Fruit fly (Drosophila melanogaster): ENCODE data around the gene RpS12.

The RpS12 gene

DNA sequence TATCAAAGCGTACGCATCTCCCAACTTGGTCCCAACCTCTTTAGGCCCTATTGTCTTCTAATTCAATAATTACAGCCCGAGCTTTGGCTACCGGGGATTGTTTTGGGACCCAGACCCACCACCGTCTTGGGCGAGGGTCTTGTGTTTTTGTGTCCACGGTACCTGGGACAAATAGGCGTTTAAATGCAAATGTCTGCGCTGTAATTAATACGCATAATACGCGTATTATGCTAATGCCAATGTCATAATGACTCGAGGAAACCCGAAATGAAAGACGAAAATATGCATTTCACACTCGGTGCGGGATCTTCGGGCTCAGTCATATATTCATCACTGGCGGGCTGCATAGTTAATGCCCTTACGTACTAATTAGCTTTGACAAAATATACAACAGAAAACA is 41.2 kb downstream of the RpS12 start:
- no peak for TF ChIP-seq CrebA (GFP tag; optimal IDR thresholded peaks at IDR 0.05; ENCODE audit: borderline replicate concordance)

- TF ChIP-seq Dfd (GFP tag; optimal IDR thresholded peaks at IDR 0.05) (peak; percentile 84), dmrt93B (GFP tag; optimal IDR thresholded peaks at IDR 0.05) (no peak)
Observed at dm6 chr3L:13064935-13065334, 41.8 kb downstream of the RpS12 start.

- TF ChIP-seq ey (GFP tag; optimal IDR thresholded peaks at IDR 0.05) (no peak), h (GFP tag; optimal IDR thresholded peaks at IDR 0.05) (no peak), usp (GFP tag; optimal IDR thresholded peaks at IDR 0.05) (no peak), Dfd (GFP tag; optimal IDR thresholded peaks at IDR 0.05) (no peak), br (GFP tag; optimal IDR thresholded peaks at IDR 0.05) (no peak), sv (GFP tag; optimal IDR thresholded peaks at IDR 0.05) (no peak), woc (GFP tag; optimal IDR thresholded peaks at IDR 0.05) (no peak), sage (GFP tag; optimal IDR thresholded peaks at IDR 0.05) (no peak), Vsx2 (GFP tag; optimal IDR thresholded peaks at IDR 0.05; ENCODE audit: partially characterized antibody) (no peak), lola (GFP tag; optimal IDR thresholded peaks at IDR 0.05) (no peak), Jra (GFP tag; optimal IDR thresholded peaks at IDR 0.05) (no peak), CG9705 (GFP tag; optimal IDR thresholded peaks at IDR 0.05) (no peak)
Observed at dm6 chr3L:13065619-13066018, 42.5 kb downstream of the RpS12 start.

DNA sequence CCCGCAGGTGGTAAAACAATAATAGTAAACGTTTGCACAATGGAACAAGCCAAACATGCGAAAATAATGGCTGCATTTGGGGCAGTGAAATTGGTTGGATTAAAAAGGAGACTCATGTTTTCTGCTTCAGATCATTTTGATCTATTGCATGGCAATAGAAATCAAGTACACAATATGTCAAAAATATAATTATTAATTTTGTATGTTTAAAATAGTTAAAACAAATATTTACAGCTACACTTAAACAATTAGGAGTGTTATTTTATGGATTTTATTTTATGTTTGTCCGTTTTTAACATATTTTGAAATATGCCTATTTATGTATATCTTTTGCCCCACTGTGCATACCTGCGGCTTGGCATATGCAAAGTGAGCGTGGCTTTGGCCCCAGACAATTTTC is 43.1 kb downstream of the RpS12 start:
- TF ChIP-seq Hnf4 (GFP tag; optimal IDR thresholded peaks at IDR 0.05), result no peak
- TF ChIP-seq GATAd (GFP tag; optimal IDR thresholded peaks at IDR 0.05), result no peak
- TF ChIP-seq CG9705 (GFP tag; optimal IDR thresholded peaks at IDR 0.05), result no peak
- TF ChIP-seq Myc (optimal IDR thresholded peaks at IDR 0.05), result no peak
- no peak for TF ChIP-seq h (GFP tag; optimal IDR thresholded peaks at IDR 0.05)

dm6 chr3L:13068293-13068692 is 45.1 kb downstream of the RpS12 start:
- TF ChIP-seq h (GFP tag; optimal IDR thresholded peaks at IDR 0.05), result no peak
- TF ChIP-seq fru (GFP tag; optimal IDR thresholded peaks at IDR 0.05), result no peak
- TF ChIP-seq Mio (GFP tag; optimal IDR thresholded peaks at IDR 0.05), result no peak
- no peak for TF ChIP-seq Hnf4 (GFP tag; optimal IDR thresholded peaks at IDR 0.05)
- no peak for TF ChIP-seq N (GFP tag; optimal IDR thresholded peaks at IDR 0.05)
- TF ChIP-seq woc (GFP tag; optimal IDR thresholded peaks at IDR 0.05), result no peak

DNA sequence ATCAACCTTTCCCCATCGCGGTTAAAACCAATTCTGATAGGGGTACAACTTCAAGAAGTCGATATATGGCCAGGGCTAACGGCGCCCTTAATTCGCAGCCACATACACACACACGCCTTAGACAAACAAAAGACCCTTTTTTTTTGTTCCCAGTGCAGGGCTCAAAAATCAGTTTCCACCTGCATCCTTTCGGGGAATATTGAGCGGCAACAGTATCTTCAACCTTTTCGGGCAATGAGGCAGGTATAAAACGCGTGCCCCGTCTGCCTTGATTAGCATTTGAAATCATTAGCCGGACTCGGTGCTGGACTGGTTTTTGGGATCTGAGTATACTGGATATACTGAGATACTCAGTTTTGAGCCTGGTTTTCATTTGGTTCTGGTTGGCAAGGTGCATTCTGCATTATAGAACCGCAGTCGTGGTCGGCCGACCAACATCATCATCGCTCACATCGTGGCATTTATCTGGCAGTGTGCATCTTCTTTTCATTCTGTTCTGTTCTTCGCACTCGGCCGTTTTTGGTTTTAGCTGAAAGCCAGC is 51.0 kb downstream of the RpS12 start:
- no peak for TF ChIP-seq Hnf4 (GFP tag; optimal IDR thresholded peaks at IDR 0.05)
- TF ChIP-seq HLH106 (tag; optimal IDR thresholded peaks at IDR 0.05), result no peak
- TF ChIP-seq Rel (GFP tag; optimal IDR thresholded peaks at IDR 0.05), result no peak
- TF ChIP-seq Rel (tag; optimal IDR thresholded peaks at IDR 0.05), result no peak
- TF ChIP-seq rgr (GFP tag; optimal IDR thresholded peaks at IDR 0.05), result no peak
- no peak for TF ChIP-seq Abd-B (GFP tag; optimal IDR thresholded peaks at IDR 0.05)
- TF ChIP-seq h (GFP tag; optimal IDR thresholded peaks at IDR 0.05), result no peak
- TF ChIP-seq sage (GFP tag; optimal IDR thresholded peaks at IDR 0.05), result no peak
- no peak for TF ChIP-seq tai (GFP tag; optimal IDR thresholded peaks at IDR 0.05)
- TF ChIP-seq psq (GFP tag; optimal IDR thresholded peaks at IDR 0.05), result peak; percentile 44
- peak; percentile 9 for TF ChIP-seq CrebA (GFP tag; optimal IDR thresholded peaks at IDR 0.05; ENCODE audit: borderline replicate concordance)
- no peak for TF ChIP-seq CG9705 (GFP tag; optimal IDR thresholded peaks at IDR 0.05)
- TF ChIP-seq br (GFP tag; optimal IDR thresholded peaks at IDR 0.05), result no peak
- TF ChIP-seq Hr78 (GFP tag; optimal IDR thresholded peaks at IDR 0.05), result no peak
- no peak for TF ChIP-seq fru (GFP tag; optimal IDR thresholded peaks at IDR 0.05)

All from whole organism, wandering third instar larva.